Worm (Caenorhabditis elegans) whole organism, young adult: ENCODE data around the gene mksr-2.

Source experiments
- nhr-120 ChIP-seq: fragments of 200-800 bp; sonication (Bioruptor generic); IDR thresholded peaks from 2 replicates; pipeline ENCODE4 v1.3.6; 2022; ENCODE audit warnings: missing genetic modification characterization, missing compliant biosample characterization
- nhr-179 ChIP-seq: sonication (generic microtip); optimal IDR thresholded peaks from 2 replicates; lab custom pipeline; 2016; ENCODE audit warnings: mild to moderate bottlenecking, missing genetic modification characterization, missing compliant biosample characterization

- no peak for TF ChIP-seq nhr-120 (GFP tag; lab: Robert Waterston, UW)
- no peak for TF ChIP-seq nhr-179
These were observed 13.7 kb upstream of the mksr-2 start for ce11 chrIV:2320009-2320408.
